Worm (Caenorhabditis elegans): ENCODE results near the gene hsp-12.3.
A peak's percentile ranks its signal among the peaks of the same experiment; 100 is the strongest.

The hsp-12.3 gene

DNA sequence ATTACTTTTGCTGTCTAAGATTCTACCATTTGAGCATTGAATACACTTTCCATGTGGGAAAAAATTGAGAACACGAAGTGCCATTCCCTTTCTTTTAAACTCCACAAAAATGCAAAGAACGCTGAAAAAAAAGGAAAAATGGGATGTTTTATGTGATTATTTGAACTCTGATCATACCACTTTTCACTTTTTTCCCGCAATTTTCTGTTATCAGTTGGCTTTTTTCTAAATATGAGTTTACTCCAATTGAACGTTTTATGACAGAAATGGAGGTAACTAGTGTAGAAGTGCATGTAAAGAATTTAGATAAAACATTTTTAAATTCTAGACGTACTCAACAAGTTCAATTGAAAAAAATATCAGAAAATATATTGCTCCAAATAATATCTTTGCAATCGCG, 3.9 kb downstream of the hsp-12.3 start:
- TF ChIP-seq lin-11 (tag; optimal IDR thresholded peaks at IDR 0.05) (no peak), tbx-2 (tag; optimal IDR thresholded peaks at IDR 0.05) (no peak), elt-4 (tag; optimal IDR thresholded peaks at IDR 0.05) (no peak), ceh-48 (tag; optimal IDR thresholded peaks at IDR 0.05) (no peak), ceh-6 (GFP tag; optimal IDR thresholded peaks at IDR 0.05) (no peak), ceh-34 (tag; optimal IDR thresholded peaks at IDR 0.05) (no peak), sox-4 (tag; optimal IDR thresholded peaks at IDR 0.05) (no peak), ceh-14 (tag; optimal IDR thresholded peaks at IDR 0.05) (no peak), tbx-7 (tag; optimal IDR thresholded peaks at IDR 0.05) (no peak), pqm-1 (tag; optimal IDR thresholded peaks at IDR 0.05) (no peak), ets-4 (tag; optimal IDR thresholded peaks at IDR 0.05) (no peak), unc-3 (GFP tag; conservative IDR thresholded peaks at IDR 0.05) (no peak), unc-3 (tag; optimal IDR thresholded peaks at IDR 0.05) (no peak), hlh-6 (tag; optimal IDR thresholded peaks at IDR 0.05) (no peak), eyg-1 (tag; optimal IDR thresholded peaks at IDR 0.05) (no peak)

DNA sequence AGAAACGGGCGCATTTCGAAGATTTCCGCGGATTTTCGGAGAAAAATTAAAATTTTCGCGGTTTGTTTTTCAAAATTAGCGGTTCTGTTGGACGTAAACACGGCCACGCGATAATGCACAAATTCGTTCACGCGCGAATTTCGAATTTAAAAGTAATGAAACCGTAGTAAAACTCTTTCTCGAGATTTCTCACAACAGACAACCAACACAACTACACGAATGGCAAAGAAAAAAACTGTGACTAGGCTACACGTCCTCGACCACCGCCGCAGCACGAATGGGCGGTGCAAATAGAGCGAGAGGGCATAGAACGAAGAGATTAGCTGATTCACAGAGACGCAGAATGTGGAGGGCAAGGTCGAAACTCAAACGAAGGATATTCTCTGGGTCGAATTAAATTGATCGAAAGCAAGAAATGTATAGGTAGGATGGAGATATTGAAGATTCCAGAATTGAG, 4.4 kb downstream of the hsp-12.3 start, which contains the start of gene idh-1:
TSS of gene idh-1 (minus strand) at position 228 of the 457 bp plus-strand sequence.
- TF ChIP-seq tbx-2 (tag; optimal IDR thresholded peaks at IDR 0.05) (peak; percentile 14), ceh-22 (tag; optimal IDR thresholded peaks at IDR 0.05) (no peak), nhr-11 (tag; optimal IDR thresholded peaks at IDR 0.05) (no peak), lin-11 (tag; optimal IDR thresholded peaks at IDR 0.05) (no peak), ref-2 (tag; optimal IDR thresholded peaks at IDR 0.05) (no peak), pros-1 (tag; optimal IDR thresholded peaks at IDR 0.05) (no peak), ceh-2 (tag; optimal IDR thresholded peaks at IDR 0.05) (peak; percentile 1), nfya-1 (tag; optimal IDR thresholded peaks at IDR 0.05) (peak; percentile 12), pat-9 (tag; optimal IDR thresholded peaks at IDR 0.05) (no peak), elt-4 (tag; optimal IDR thresholded peaks at IDR 0.05) (no peak), sdc-2 (tag; optimal IDR thresholded peaks at IDR 0.05) (no peak), sox-2 (GFP tag; IDR thresholded peaks at IDR 0.05) (no peak), fkh-10 (GFP tag; optimal IDR thresholded peaks at IDR 0.05) (no peak), pqm-1 (tag; optimal IDR thresholded peaks at IDR 0.05) (no peak), ceh-31 (tag; optimal IDR thresholded peaks at IDR 0.05) (peak; percentile 6), F13H6.1 (tag; optimal IDR thresholded peaks at IDR 0.05) (no peak), C08G9.2 (tag; optimal IDR thresholded peaks at IDR 0.05) (no peak), ceh-30 (tag; optimal IDR thresholded peaks at IDR 0.05) (no peak), madf-2 (tag; optimal IDR thresholded peaks at IDR 0.05) (no peak), syd-9 (tag; optimal IDR thresholded peaks at IDR 0.05) (no peak), rnt-1 (tag; optimal IDR thresholded peaks at IDR 0.05) (no peak), ahr-1 (tag; optimal IDR thresholded peaks at IDR 0.05) (no peak), ceh-24 (tag; optimal IDR thresholded peaks at IDR 0.05) (no peak), hlh-8 (tag; optimal IDR thresholded peaks at IDR 0.05) (no peak), odd-2 (tag; optimal IDR thresholded peaks at IDR 0.05) (no peak)

DNA sequence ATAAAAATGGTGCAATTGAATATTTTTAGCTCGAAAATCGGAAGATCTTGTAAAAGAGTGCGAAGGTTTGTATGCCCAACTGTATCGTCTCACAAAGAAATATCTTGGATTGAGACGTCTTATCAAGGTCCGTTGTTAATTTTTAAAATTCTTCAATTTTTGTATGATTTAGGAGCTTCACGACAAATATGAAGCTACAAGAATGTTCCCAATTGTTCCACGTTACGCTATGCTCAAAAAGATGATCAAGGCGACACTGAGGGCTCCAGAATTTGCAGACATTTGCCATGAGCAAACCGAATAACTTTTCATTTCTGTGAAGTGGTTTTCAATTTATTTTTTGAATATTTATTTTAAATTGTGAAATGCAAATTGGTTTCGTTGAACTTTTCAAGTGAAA, 6.6 kb downstream of the hsp-12.3 start:
- TF ChIP-seq unc-42 (tag; optimal IDR thresholded peaks at IDR 0.05) (no peak), rnt-1 (tag; optimal IDR thresholded peaks at IDR 0.05) (no peak), F13H6.1 (tag; optimal IDR thresholded peaks at IDR 0.05) (no peak), unc-3 (GFP tag; conservative IDR thresholded peaks at IDR 0.05) (no peak), unc-3 (tag; optimal IDR thresholded peaks at IDR 0.05) (no peak), pax-1 (tag; optimal IDR thresholded peaks at IDR 0.05) (no peak), hlh-8 (tag; optimal IDR thresholded peaks at IDR 0.05) (no peak), syd-9 (tag; optimal IDR thresholded peaks at IDR 0.05) (no peak), Y22D7AL.16 (tag; optimal IDR thresholded peaks at IDR 0.05) (no peak), pag-3 (tag; optimal IDR thresholded peaks at IDR 0.05; ENCODE audit: borderline replicate concordance) (no peak), eyg-1 (tag; optimal IDR thresholded peaks at IDR 0.05) (no peak), unc-86 (tag; optimal IDR thresholded peaks at IDR 0.05) (no peak), ref-2 (tag; optimal IDR thresholded peaks at IDR 0.05) (no peak), hlh-15 (tag; optimal IDR thresholded peaks at IDR 0.05) (no peak), zip-5 (tag; optimal IDR thresholded peaks at IDR 0.05) (no peak), sox-2 (GFP tag; IDR thresholded peaks at IDR 0.05) (no peak)
